Worm (Caenorhabditis elegans): ENCODE results near the gene ceh-99.
A peak's percentile ranks its signal among the peaks of the same experiment; 100 is the strongest.

The ceh-99 gene

ce11 chrII:12494556-12495131 lies 25.1 kb upstream of the ceh-99 start, which contains the start of gene col-85 (continued):
- TF ChIP-seq nhr-42 (GFP tag; IDR thresholded peaks at IDR 0.05) (peak; percentile 78; the same call in 1 of the 2 replicates), unc-130 (GFP tag; optimal IDR thresholded peaks at IDR 0.05) (peak; percentile 63), egl-27 (tag; optimal IDR thresholded peaks at IDR 0.05) (no peak), Y5F2A.4 (GFP tag; optimal IDR thresholded peaks at IDR 0.05) (peak; percentile 79), saeg-2 (GFP tag; IDR thresholded peaks at IDR 0.05) (peak; percentile 57; the same call in 1 of the 2 replicates), daf-16 (GFP tag; optimal IDR thresholded peaks at IDR 0.05) (peak; percentile 14 to 86), daf-16 (tag; optimal IDR thresholded peaks at IDR 0.05) (peak; percentile 57), aha-1 (tag) (peak; percentile 94), nhr-237 (tag; optimal IDR thresholded peaks at IDR 0.05) (no peak), ceh-28 (tag; optimal IDR thresholded peaks at IDR 0.05) (no peak), nhr-111 (GFP tag; optimal IDR thresholded peaks at IDR 0.05) (peak; percentile 73), nhr-41 (GFP tag; IDR thresholded peaks at IDR 0.05) (peak; percentile 94), mes-2 (tag; optimal IDR thresholded peaks at IDR 0.05; ENCODE audit: poor library complexity, severe bottlenecking) (peak; percentile 83), aly-2 (tag; optimal IDR thresholded peaks at IDR 0.05) (no peak), hlh-11 (tag; optimal IDR thresholded peaks at IDR 0.05) (peak; percentile 66), mep-1 (tag; optimal IDR thresholded peaks at IDR 0.05) (no peak), dmd-8 (GFP tag; IDR thresholded peaks at IDR 0.05) (peak; percentile 95), ZK546.5 (tag; optimal IDR thresholded peaks at IDR 0.05) (no peak), ZK337.2 (GFP tag; IDR thresholded peaks at IDR 0.05) (peak; percentile 93), hmg-1.1 (GFP tag; IDR thresholded peaks at IDR 0.05) (peak; percentile 98), mxl-2 (GFP tag; conservative IDR thresholded peaks at IDR 0.05) (peak; percentile 73), nhr-10 (tag; optimal IDR thresholded peaks at IDR 0.05) (no peak), lin-15B (tag; optimal IDR thresholded peaks at IDR 0.05) (no peak), pha-4 (GFP tag; IDR thresholded peaks at IDR 0.05) (peak; percentile 95), pha-4 (tag; optimal IDR thresholded peaks at IDR 0.05) (no peak), ztf-7 (tag; optimal IDR thresholded peaks at IDR 0.05) (peak; percentile 71), ama-1 (optimal IDR thresholded peaks at IDR 0.05) (no peak), attf-4 (tag; optimal IDR thresholded peaks at IDR 0.05) (no peak), Y105C5A.15 (GFP tag; IDR thresholded peaks at IDR 0.05) (peak; percentile 90; the same call in 1 of the 2 replicates), lin-13 (GFP tag; optimal IDR thresholded peaks at IDR 0.05) (peak; percentile 74), zfp-2 (tag; optimal IDR thresholded peaks at IDR 0.05) (peak; percentile 48), fos-1 (tag; optimal IDR thresholded peaks at IDR 0.05) (no peak), sdz-12 (GFP tag; optimal IDR thresholded peaks at IDR 0.05) (no peak), dmd-9 (GFP tag; IDR thresholded peaks at IDR 0.05) (peak; percentile 87), lim-7 (GFP tag; IDR thresholded peaks at IDR 0.05) (peak; percentile 98), daf-8 (GFP tag; IDR thresholded peaks at IDR 0.05) (0 out of 2 replicates have a peak, but pooled peaks have one; percentile 71), gei-8 (GFP tag; optimal IDR thresholded peaks at IDR 0.05) (peak; percentile 76), nhr-11 (tag; optimal IDR thresholded peaks at IDR 0.05) (peak; percentile 56), ctbp-1 (GFP tag; IDR thresholded peaks at IDR 0.05) (peak; percentile 91), nhr-6 (tag; optimal IDR thresholded peaks at IDR 0.05) (peak; percentile 48), lin-38 (GFP tag; IDR thresholded peaks at IDR 0.05) (peak; percentile 90), set-16 (GFP tag; IDR thresholded peaks at IDR 0.05) (no peak), dmd-6 (GFP tag; IDR thresholded peaks at IDR 0.05) (peak; percentile 79), zip-11 (GFP tag; IDR thresholded peaks at IDR 0.05) (0 out of 2 replicates have a peak, but pooled peaks have one; percentile 53), lin-39 (tag; optimal IDR thresholded peaks at IDR 0.05) (no peak), duxl-1 (tag; optimal IDR thresholded peaks at IDR 0.05; ENCODE audit: poor library complexity) (peak; percentile 82), ceh-32 (tag; optimal IDR thresholded peaks at IDR 0.05; ENCODE audit: poor library complexity) (peak; percentile 2), F44E2.7 (GFP tag; IDR thresholded peaks at IDR 0.05) (peak; percentile 80; the same call in 1 of the 2 replicates), spr-3 (GFP tag; optimal IDR thresholded peaks at IDR 0.05) (peak; percentile 81), hlh-30 (tag; optimal IDR thresholded peaks at IDR 0.05; ENCODE audit: insufficient read depth) (peak; percentile 65), zag-1 (tag; optimal IDR thresholded peaks at IDR 0.05) (no peak), nhr-48 (tag; optimal IDR thresholded peaks at IDR 0.05) (peak; percentile 67)
